Worm (Caenorhabditis elegans) whole organism, L4 larva: ENCODE data around the gene cks-1.

Source experiments
- F44E2.7 ChIP-seq: fragments of 200-800 bp; sonication (Bioruptor generic); IDR thresholded peaks from 2 replicates; pipeline ENCODE4 v2.1.2; 2022; ENCODE audit warnings: missing genetic modification characterization, missing compliant biosample characterization
- F49E8.2 ChIP-seq: sonication (generic microtip); optimal IDR thresholded peaks from 2 replicates; lab custom pipeline; 2016; ENCODE audit warnings: missing compliant biosample characterization, mild to moderate bottlenecking, missing genetic modification characterization, borderline replicate concordance
- Y105C5A.15 ChIP-seq: fragments of 200-800 bp; sonication (Bioruptor generic); IDR thresholded peaks from 2 replicates; pipeline ENCODE4 v1.3.6; 2022; ENCODE audit warnings: missing genetic modification characterization, missing compliant biosample characterization
- Y48G9A.11 ChIP-seq: fragments of 200-800 bp; sonication (Bioruptor generic); IDR thresholded peaks from 2 replicates; pipeline ENCODE4 v1.3.6; 2022; ENCODE audit warnings: missing genetic modification reagents, missing genetic modification characterization, missing compliant biosample characterization
- ZK546.5 ChIP-seq, 2 experiments: sonication (generic microtip); optimal IDR thresholded peaks; 2 replicates each; lab custom pipeline; 2017; ENCODE audit warnings: missing biosample characterization in 2 of 2, missing genetic modification characterization in 2 of 2
- aha-1 ChIP-seq: fragments of 150-350 bp; peaks from one replicate; lab custom pipeline; 2014; ENCODE audit warnings: missing biosample characterization, missing genetic modification characterization
- arid-1 ChIP-seq: fragments of 200-800 bp; sonication (Bioruptor generic); conservative IDR thresholded peaks from 2 replicates; pipeline ENCODE4 v1.3.6; 2022; ENCODE audit warnings: missing genetic modification reagents, missing genetic modification characterization, missing compliant biosample characterization
- ceh-28 ChIP-seq: fragments of 150-350 bp; optimal IDR thresholded peaks from 2 replicates; lab custom pipeline; 2014; ENCODE audit warnings: missing biosample characterization, missing genetic modification reagents, missing genetic modification characterization
- ceh-32 ChIP-seq: sonication (generic microtip); optimal IDR thresholded peaks from 2 replicates; lab custom pipeline; 2016; ENCODE audit warnings: mild to moderate bottlenecking, missing genetic modification characterization, missing compliant biosample characterization; ENCODE audit not compliant: poor library complexity
- ceh-44 ChIP-seq: fragments of 200-800 bp; sonication (Bioruptor generic); IDR thresholded peaks from 2 replicates; pipeline ENCODE4 v1.3.6; 2022; ENCODE audit warnings: missing genetic modification reagents, missing genetic modification characterization, missing compliant biosample characterization
- daf-8 ChIP-seq: fragments of 200-800 bp; sonication (Bioruptor generic); IDR thresholded peaks from 2 replicates; pipeline ENCODE4 v1.3.6; 2022; ENCODE audit warnings: missing genetic modification characterization, missing compliant biosample characterization
- dmd-8 ChIP-seq: fragments of 200-800 bp; sonication (Bioruptor generic); IDR thresholded peaks from 2 replicates; pipeline ENCODE4 v1.3.6; 2022; ENCODE audit warnings: missing genetic modification characterization, missing compliant biosample characterization
- dmd-9 ChIP-seq: fragments of 200-800 bp; sonication (Bioruptor generic); IDR thresholded peaks from 2 replicates; pipeline ENCODE4 v1.3.6; 2022; ENCODE audit warnings: missing genetic modification reagents, missing genetic modification characterization, missing compliant biosample characterization
- dve-1 ChIP-seq: sonication (generic microtip); optimal IDR thresholded peaks from 2 replicates; lab custom pipeline; 2017; ENCODE audit warnings: antibody characterized with exemption, mild to moderate bottlenecking, missing genetic modification characterization, missing compliant biosample characterization; ENCODE audit not compliant: insufficient read depth
- gei-8 ChIP-seq: fragments of 200-800 bp; sonication (Bioruptor generic); optimal IDR thresholded peaks from 2 replicates; lab custom pipeline; 2018; ENCODE audit warnings: mild to moderate bottlenecking, missing genetic modification characterization, missing compliant biosample characterization
- hif-1 ChIP-seq, 2 experiments: sonication (generic microtip); optimal IDR thresholded peaks; 2 replicates each; lab custom pipeline; 2016 to 2017; ENCODE audit warnings: missing compliant biosample characterization in 2 of 2, missing genetic modification characterization in 2 of 2, missing genetic modification reagents in 2 of 2, missing genotype in 2 of 2, mild to moderate bottlenecking in 1 of 2
- hlh-11 ChIP-seq: fragments of 200-800 bp; sonication (Bioruptor generic); optimal IDR thresholded peaks from 2 replicates; lab custom pipeline; 2018; ENCODE audit warnings: mild to moderate bottlenecking, missing genetic modification characterization, missing compliant biosample characterization
- hlh-30 ChIP-seq: sonication (generic microtip); optimal IDR thresholded peaks from 2 replicates; lab custom pipeline; 2017; ENCODE audit warnings: antibody characterized with exemption, mild to moderate bottlenecking, missing genetic modification characterization, missing compliant biosample characterization; ENCODE audit not compliant: insufficient read depth
- lin-1 ChIP-seq: fragments of 200-800 bp; sonication (Bioruptor generic); IDR thresholded peaks from 2 replicates; pipeline ENCODE4 v1.3.6; 2022; ENCODE audit warnings: missing genetic modification reagents, missing genetic modification characterization, missing compliant biosample characterization
- lin-15B ChIP-seq: fragments of 150-350 bp; sonication (generic microtip); optimal IDR thresholded peaks from 3 replicates; lab custom pipeline; 2014; ENCODE audit warnings: missing biosample characterization, missing genetic modification characterization
- lin-29 ChIP-seq: fragments of 200-800 bp; sonication (Bioruptor generic); IDR thresholded peaks from 2 replicates; pipeline ENCODE4 v1.3.6; 2022; ENCODE audit warnings: missing genetic modification reagents, missing genetic modification characterization, missing compliant biosample characterization
- madf-9 ChIP-seq: fragments of 200-800 bp; sonication (Bioruptor generic); conservative IDR thresholded peaks from 2 replicates; pipeline ENCODE4 v1.3.6; 2022; ENCODE audit warnings: missing genetic modification reagents, missing genetic modification characterization, missing compliant biosample characterization
- mdl-1 ChIP-seq, 2 experiments: fragments of 150-350 bp in 1 of 2; sonication (generic microtip) in 1 of 2; optimal IDR thresholded peaks; 2 replicates each; lab custom pipeline; 2014 to 2017; ENCODE audit warnings: missing biosample characterization in 2 of 2, missing genetic modification characterization in 2 of 2
- mes-2 ChIP-seq: sonication (generic microtip); optimal IDR thresholded peaks from 2 replicates; lab custom pipeline; 2016; ENCODE audit warnings: missing genotype, mild to moderate bottlenecking, missing genetic modification characterization, missing compliant biosample characterization; ENCODE audit not compliant: poor library complexity, severe bottlenecking
- mxl-2 ChIP-seq: fragments of 200-800 bp; sonication (Bioruptor generic); conservative IDR thresholded peaks from 2 replicates; pipeline ENCODE4 v1.3.6; 2022; ENCODE audit warnings: missing genetic modification reagents, missing genetic modification characterization, missing compliant biosample characterization
- nhr-102 ChIP-seq: sonication (generic microtip); optimal IDR thresholded peaks from 2 replicates; lab custom pipeline; 2016; ENCODE audit warnings: mild to moderate bottlenecking, missing genetic modification characterization, moderate library complexity, missing compliant biosample characterization
- nhr-11 ChIP-seq: fragments of 150-350 bp; optimal IDR thresholded peaks from 2 replicates; lab custom pipeline; 2014; ENCODE audit warnings: missing biosample characterization, missing genetic modification characterization
- nhr-111 ChIP-seq: fragments of 200-800 bp; sonication (Bioruptor generic); optimal IDR thresholded peaks from 2 replicates; lab custom pipeline; 2018; ENCODE audit warnings: mild to moderate bottlenecking, missing genetic modification characterization, missing compliant biosample characterization
- nhr-237 ChIP-seq: sonication (generic microtip); optimal IDR thresholded peaks from 2 replicates; lab custom pipeline; 2017; ENCODE audit warnings: missing biosample characterization, missing genetic modification characterization
- nhr-28 ChIP-seq: fragments of 150-350 bp; optimal IDR thresholded peaks from 2 replicates; lab custom pipeline; 2014; ENCODE audit warnings: missing biosample characterization, missing genetic modification characterization
- nhr-41 ChIP-seq: fragments of 200-800 bp; sonication (Bioruptor generic); IDR thresholded peaks from 2 replicates; pipeline ENCODE4 v1.3.6; 2022; ENCODE audit warnings: missing genetic modification reagents, missing genetic modification characterization, missing compliant biosample characterization
- nhr-6 ChIP-seq: fragments of 150-350 bp; optimal IDR thresholded peaks from 2 replicates; lab custom pipeline; 2014; ENCODE audit warnings: missing biosample characterization, missing genetic modification characterization
- nhr-76 ChIP-seq: fragments of 150-350 bp; optimal IDR thresholded peaks from 2 replicates; lab custom pipeline; 2014; ENCODE audit warnings: missing biosample characterization, missing genetic modification characterization
- php-3 ChIP-seq: fragments of 200-800 bp; sonication (Bioruptor generic); IDR thresholded peaks from 2 replicates; pipeline ENCODE4 v1.3.6; 2022; ENCODE audit warnings: missing genetic modification reagents, missing genetic modification characterization, missing compliant biosample characterization
- pqm-1 ChIP-seq: sonication (generic microtip); optimal IDR thresholded peaks from 2 replicates; lab custom pipeline; 2017; ENCODE audit warnings: missing biosample characterization, missing genetic modification characterization
- rbr-2 ChIP-seq: sonication (generic microtip); optimal IDR thresholded peaks from 2 replicates; lab custom pipeline; 2016; ENCODE audit warnings: missing genotype, missing genetic modification characterization, missing compliant biosample characterization
- set-16 ChIP-seq: fragments of 200-800 bp; sonication (Bioruptor generic); IDR thresholded peaks from 2 replicates; pipeline ENCODE4 v1.3.6; 2022; ENCODE audit warnings: missing genetic modification reagents, missing genetic modification characterization, missing compliant biosample characterization
- snpc-4 ChIP-seq: fragments of 150-350 bp; optimal IDR thresholded peaks from 2 replicates; lab custom pipeline; 2014; ENCODE audit warnings: missing biosample characterization, missing genetic modification characterization
- spr-3 ChIP-seq: fragments of 200-800 bp; sonication (Bioruptor generic); optimal IDR thresholded peaks from 2 replicates; lab custom pipeline; 2018; ENCODE audit warnings: mild to moderate bottlenecking, missing genetic modification characterization, missing compliant biosample characterization
- tra-1 ChIP-seq: fragments of 200-800 bp; sonication (Bioruptor generic); IDR thresholded peaks from 2 replicates; pipeline ENCODE4 v1.3.6; 2022; ENCODE audit warnings: missing genetic modification reagents, missing genetic modification characterization, missing compliant biosample characterization
- unc-39 ChIP-seq: sonication (generic microtip); optimal IDR thresholded peaks from 2 replicates; lab custom pipeline; 2017; ENCODE audit warnings: missing biosample characterization, missing genetic modification characterization
- unc-62 ChIP-seq, 3 experiments: fragments of 150-350 bp in 1 of 3; sonication (generic microtip); optimal IDR thresholded peaks in 2 of 3; peaks in 1 of 3; 1 replicate in 1 of 3; 2 replicates in 2 of 3; lab custom pipeline; 2014 to 2017; ENCODE audit warnings: missing biosample characterization in 3 of 3, missing genetic modification characterization in 3 of 3, missing genetic modification reagents in 3 of 3, missing genotype in 1 of 3
- vab-7 ChIP-seq: fragments of 200-800 bp; sonication (Bioruptor generic); IDR thresholded peaks from 2 replicates; pipeline ENCODE4 v1.3.6; 2022; ENCODE audit warnings: missing genetic modification reagents, missing genetic modification characterization, missing compliant biosample characterization
- zag-1 ChIP-seq: fragments of 150-350 bp; optimal IDR thresholded peaks from 2 replicates; lab custom pipeline; 2014; ENCODE audit warnings: missing biosample characterization, missing genetic modification characterization

cks-1 gene

ce11 chrIV:8500576-8500975 lies 13.1 kb upstream of the cks-1 start:
- TF ChIP-seq set-16 (GFP tag; lab: Robert Waterston, UW), result peak; percentile 88

ce11 chrIV:8501382-8501781 lies 12.3 kb upstream of the cks-1 start, which contains the start of gene C28C12.1:
C28C12.1 (plus strand) TSS chrIV:8501682.
- TF ChIP-seq nhr-102 (tag; lab: Kevin White, UChicago), result no peak
- no peak for TF ChIP-seq unc-39 (tag; lab: Kevin White, UChicago)
- no peak for TF ChIP-seq zag-1 (tag; lab: Kevin White, UChicago)
- TF ChIP-seq ceh-44 (GFP tag; lab: Robert Waterston, UW), result no peak
- TF ChIP-seq nhr-76 (tag; lab: Kevin White, UChicago), result no peak
- TF ChIP-seq vab-7 (GFP tag; lab: Robert Waterston, UW), result no peak
- TF ChIP-seq gei-8 (GFP tag; lab: Kevin White, UChicago), result no peak
- TF ChIP-seq dmd-9 (GFP tag; lab: Robert Waterston, UW), result no peak
- no peak for TF ChIP-seq nhr-11 (tag; lab: Kevin White, UChicago)
- TF ChIP-seq madf-9, result no peak
- TF ChIP-seq rbr-2 (tag; lab: Kevin White, UChicago), result no peak
- TF ChIP-seq nhr-6, result no peak
- no peak for TF ChIP-seq F44E2.7
- no peak for TF ChIP-seq nhr-41 (GFP tag; lab: Robert Waterston, UW)
- no peak for TF ChIP-seq spr-3 (GFP tag; lab: Kevin White, UChicago)
- no peak for TF ChIP-seq mes-2 (tag; lab: Kevin White, UChicago)
- TF ChIP-seq nhr-237 (tag; lab: Kevin White, UChicago), result no peak
- TF ChIP-seq lin-1 (GFP tag; lab: Robert Waterston, UW), result no peak
- no peak for TF ChIP-seq nhr-28
- TF ChIP-seq aha-1 (tag; lab: Kevin White, UChicago), result no peak

ce11 chrIV:8506034-8506433 lies 7.7 kb upstream of the cks-1 start:
- TF ChIP-seq Y48G9A.11 (GFP tag; lab: Robert Waterston, UW) (no peak), php-3 (no peak), arid-1 (GFP tag; lab: Robert Waterston, UW) (no peak), unc-62 (GFP tag; optimal IDR thresholded peaks at IDR 0.05 in 1 of 2; lab: Kevin White, UChicago) (peak in 1 of 2 experiments; percentile 95), unc-62 (tag; optimal IDR thresholded peaks at IDR 0.05; lab: Kevin White, UChicago) (no peak), snpc-4 (no peak)
- TF ChIP-seq, all 104 proteins: peak for 1

ce11 chrIV:8510534-8510933 lies 3.2 kb upstream of the cks-1 start, which contains the start of gene tag-77:
tag-77 (minus strand) TSS chrIV:8510548.
- TF ChIP-seq unc-39 (tag; lab: Kevin White, UChicago) (no peak), dve-1 (tag; lab: Kevin White, UChicago) (peak; percentile 21), daf-8 (no peak), mdl-1 (tag; optimal IDR thresholded peaks at IDR 0.05; lab: Kevin White, UChicago) (peak in 1 of 2 experiments; percentile 4), hlh-30 (tag; lab: Kevin White, UChicago) (peak; percentile 36), arid-1 (GFP tag; lab: Robert Waterston, UW) (peak; percentile 23; the same call in 1 of the 2 replicates), nhr-28 (peak; percentile 26), nhr-6 (peak; percentile 13)

ce11 chrIV:8511056-8511455 lies 2.7 kb upstream of the cks-1 start, which contains the start of gene mes-6:
mes-6 (plus strand) TSS chrIV:8511284.
- no peak for TF ChIP-seq ceh-32
- TF ChIP-seq ZK546.5 (tag; optimal IDR thresholded peaks at IDR 0.05; lab: Kevin White, UChicago), result no peak
- TF ChIP-seq hif-1 (tag; optimal IDR thresholded peaks at IDR 0.05; lab: Kevin White, UChicago), result no peak
- no peak for TF ChIP-seq pqm-1 (tag; lab: Kevin White, UChicago)
- TF ChIP-seq lin-1 (GFP tag; lab: Robert Waterston, UW), result no peak
- no peak for TF ChIP-seq nhr-111 (GFP tag; lab: Kevin White, UChicago)
- no peak for TF ChIP-seq Y105C5A.15 (GFP tag; lab: Robert Waterston, UW)
- no peak for TF ChIP-seq dmd-8 (GFP tag; lab: Robert Waterston, UW)
- no peak for TF ChIP-seq mxl-2
- TF ChIP-seq tra-1 (GFP tag; lab: Robert Waterston, UW), result no peak
- no peak for TF ChIP-seq nhr-6
- TF ChIP-seq lin-29 (GFP tag; lab: Robert Waterston, UW), result no peak
- no peak for TF ChIP-seq ceh-28 (tag; lab: Kevin White, UChicago)
- no peak for TF ChIP-seq hlh-11 (tag; lab: Kevin White, UChicago)
- no peak for TF ChIP-seq Y48G9A.11 (GFP tag; lab: Robert Waterston, UW)
- no peak for TF ChIP-seq lin-15B (tag; lab: Kevin White, UChicago)
- TF ChIP-seq F49E8.2 (tag; lab: Kevin White, UChicago), result no peak
